Worm (Caenorhabditis elegans): ENCODE measurements around the gene C49C3.7.

- TF ChIP-seq ceh-13 (GFP tag; optimal IDR thresholded peaks at IDR 0.05) (no peak), flt-1 (GFP tag; IDR thresholded peaks at IDR 0.05) (no peak), hmg-4 (GFP tag; optimal IDR thresholded peaks at IDR 0.05) (no peak), hnd-1 (tag; optimal IDR thresholded peaks at IDR 0.05) (no peak)
Measured at ce11 chrIV:17285263-17285662, 47.1 kb upstream of the C49C3.7 start.
